Worm (Caenorhabditis elegans): ENCODE results near the gene atg-4.2.

The atg-4.2 gene

ce11 chrIV:11635437-11636408 lies 32.1 kb upstream of the atg-4.2 start, which contains the start of gene mars-1:
mars-1 (minus strand) TSS chrIV:11635487.
- TF ChIP-seq tbx-37 (GFP tag; conservative IDR thresholded peaks at IDR 0.05) (peak; percentile 31; the same call in 1 of the 2 replicates), F13C5.2 (tag; optimal IDR thresholded peaks at IDR 0.05) (peak; percentile 11), ceh-36 (tag; optimal IDR thresholded peaks at IDR 0.05) (no peak)

ce11 chrIV:11636409-11636723 lies 31.5 kb upstream of the atg-4.2 start, which contains the start of gene F58B3.6:
F58B3.6 (plus strand) TSS chrIV:11636648.
- TF ChIP-seq tra-4 (tag; optimal IDR thresholded peaks at IDR 0.05), result no peak
- TF ChIP-seq sea-1 (GFP tag; conservative IDR thresholded peaks at IDR 0.05), result no peak
- TF ChIP-seq B0310.2 (tag; optimal IDR thresholded peaks at IDR 0.05), result no peak
- no peak for TF ChIP-seq pes-1 (GFP tag; IDR thresholded peaks at IDR 0.05)
- TF ChIP-seq F13C5.2 (tag; optimal IDR thresholded peaks at IDR 0.05), result no peak
- TF ChIP-seq tbx-37 (GFP tag; conservative IDR thresholded peaks at IDR 0.05), result no peak
- no peak for TF ChIP-seq hmbx-1 (tag; optimal IDR thresholded peaks at IDR 0.05)
- TF ChIP-seq aly-1 (tag; optimal IDR thresholded peaks at IDR 0.05), result no peak
- TF ChIP-seq ceh-13 (GFP tag; optimal IDR thresholded peaks at IDR 0.05), result no peak
- no peak for TF ChIP-seq flt-1 (GFP tag; IDR thresholded peaks at IDR 0.05)
- no peak for TF ChIP-seq hnd-1 (tag; optimal IDR thresholded peaks at IDR 0.05)
- no peak for TF ChIP-seq ama-1 (optimal IDR thresholded peaks at IDR 0.05)
- TF ChIP-seq ceh-36 (tag; optimal IDR thresholded peaks at IDR 0.05), result no peak
- no peak for TF ChIP-seq tbx-11 (GFP tag; IDR thresholded peaks at IDR 0.05)
- TF ChIP-seq scrt-1 (GFP tag; IDR thresholded peaks at IDR 0.05), result no peak

- no peak for TF ChIP-seq ceh-13 (GFP tag; optimal IDR thresholded peaks at IDR 0.05)
- no peak for TF ChIP-seq scrt-1 (GFP tag; IDR thresholded peaks at IDR 0.05)
- no peak for TF ChIP-seq tbx-37 (GFP tag; conservative IDR thresholded peaks at IDR 0.05)
- TF ChIP-seq hmbx-1 (tag; optimal IDR thresholded peaks at IDR 0.05), result no peak
- no peak for TF ChIP-seq pes-1 (GFP tag; IDR thresholded peaks at IDR 0.05)
- no peak for TF ChIP-seq hmg-4 (GFP tag; optimal IDR thresholded peaks at IDR 0.05)
- no peak for TF ChIP-seq ets-7 (tag; optimal IDR thresholded peaks at IDR 0.05)
- no peak for TF ChIP-seq F13C5.2 (tag; optimal IDR thresholded peaks at IDR 0.05)
- no peak for TF ChIP-seq sea-1 (GFP tag; conservative IDR thresholded peaks at IDR 0.05)
- TF ChIP-seq B0310.2 (tag; optimal IDR thresholded peaks at IDR 0.05), result no peak
- no peak for TF ChIP-seq flt-1 (GFP tag; IDR thresholded peaks at IDR 0.05)
Observed at ce11 chrIV:11638016-11638415, 29.8 kb upstream of the atg-4.2 start, which contains the start of gene rbm-17. rbm-17 (plus strand) TSS chrIV:11638316.

ce11 chrIV:11640915-11641314 lies 26.9 kb upstream of the atg-4.2 start, which contains the start of gene ttr-50:
ttr-50 (minus strand) TSS chrIV:11641015.
- no peak for TF ChIP-seq hmg-4 (GFP tag; optimal IDR thresholded peaks at IDR 0.05)
- no peak for TF ChIP-seq scrt-1 (GFP tag; IDR thresholded peaks at IDR 0.05)
- TF ChIP-seq tbx-11 (GFP tag; IDR thresholded peaks at IDR 0.05), result no peak
- TF ChIP-seq ets-7 (tag; optimal IDR thresholded peaks at IDR 0.05), result no peak

ce11 chrIV:11641802-11642201 lies 26.0 kb upstream of the atg-4.2 start, which contains the start of gene ZK809.1:
ZK809.1 (plus strand) TSS chrIV:11642102.
- TF ChIP-seq aly-1 (tag; optimal IDR thresholded peaks at IDR 0.05), result no peak
- no peak for TF ChIP-seq tbx-11 (GFP tag; IDR thresholded peaks at IDR 0.05)
- TF ChIP-seq hmg-4 (GFP tag; optimal IDR thresholded peaks at IDR 0.05), result no peak
- no peak for TF ChIP-seq pes-1 (GFP tag; IDR thresholded peaks at IDR 0.05)
- TF ChIP-seq B0310.2 (tag; optimal IDR thresholded peaks at IDR 0.05), result no peak

DNA sequence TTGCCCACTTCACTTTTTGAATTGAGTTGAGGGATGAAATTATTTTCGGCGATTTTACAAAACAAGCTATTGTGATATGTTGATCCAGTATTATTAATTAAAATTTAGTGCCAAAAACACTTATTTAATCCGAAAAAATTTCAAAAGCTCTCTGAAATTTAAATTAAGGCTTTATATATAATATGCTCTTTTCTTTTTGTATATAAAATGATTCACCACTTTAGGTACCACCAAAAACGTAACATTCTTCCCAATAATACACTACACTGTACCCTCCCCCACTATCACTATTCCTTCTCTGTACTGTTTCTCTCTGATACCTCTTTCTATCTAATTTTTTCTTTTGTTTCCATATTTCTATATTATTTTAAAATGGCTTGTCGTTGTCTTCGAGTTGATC lies 24.0 kb upstream of the atg-4.2 start, which contains the start of gene prx-2:
prx-2 (plus strand) TSS at position 301 of the 400 bp plus-strand sequence.
- TF ChIP-seq F13C5.2 (tag; optimal IDR thresholded peaks at IDR 0.05) (no peak), ceh-36 (tag; optimal IDR thresholded peaks at IDR 0.05) (no peak), aly-1 (tag; optimal IDR thresholded peaks at IDR 0.05) (no peak), tbx-11 (GFP tag; IDR thresholded peaks at IDR 0.05) (no peak), tra-4 (tag; optimal IDR thresholded peaks at IDR 0.05) (no peak), scrt-1 (GFP tag; IDR thresholded peaks at IDR 0.05) (no peak), hnd-1 (tag; optimal IDR thresholded peaks at IDR 0.05) (no peak), hmg-4 (GFP tag; optimal IDR thresholded peaks at IDR 0.05) (no peak), sea-1 (GFP tag; conservative IDR thresholded peaks at IDR 0.05) (no peak), hmbx-1 (tag; optimal IDR thresholded peaks at IDR 0.05) (no peak), pes-1 (GFP tag; IDR thresholded peaks at IDR 0.05) (no peak), ama-1 (optimal IDR thresholded peaks at IDR 0.05) (no peak), B0310.2 (tag; optimal IDR thresholded peaks at IDR 0.05) (no peak), ets-7 (tag; optimal IDR thresholded peaks at IDR 0.05) (no peak), tbx-37 (GFP tag; conservative IDR thresholded peaks at IDR 0.05) (no peak), flt-1 (GFP tag; IDR thresholded peaks at IDR 0.05) (no peak), ceh-13 (GFP tag; optimal IDR thresholded peaks at IDR 0.05) (no peak)

DNA sequence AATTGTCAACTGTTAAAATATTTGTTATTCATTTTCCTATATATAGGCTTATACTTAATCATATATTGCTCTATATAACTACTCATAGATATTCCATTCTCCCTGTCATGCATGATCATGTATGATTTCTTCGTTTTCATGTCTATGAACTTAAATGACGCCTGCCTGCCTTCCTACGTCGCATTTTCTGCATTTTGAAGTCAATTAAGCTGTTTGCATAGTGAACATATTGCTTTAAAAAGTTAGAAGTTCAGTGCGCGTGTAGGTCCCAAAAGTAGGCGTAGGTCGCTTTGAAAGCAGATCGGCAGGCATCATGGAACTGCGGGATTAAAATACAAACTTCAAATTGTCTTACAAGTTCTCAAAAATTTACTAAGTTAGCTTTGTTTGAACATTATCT lies 23.1 kb upstream of the atg-4.2 start:
- no peak for TF ChIP-seq ceh-13 (GFP tag; optimal IDR thresholded peaks at IDR 0.05)
- no peak for TF ChIP-seq ceh-36 (tag; optimal IDR thresholded peaks at IDR 0.05)
- no peak for TF ChIP-seq scrt-1 (GFP tag; IDR thresholded peaks at IDR 0.05)
- TF ChIP-seq aly-1 (tag; optimal IDR thresholded peaks at IDR 0.05), result no peak
- no peak for TF ChIP-seq hnd-1 (tag; optimal IDR thresholded peaks at IDR 0.05)
- no peak for TF ChIP-seq ama-1 (optimal IDR thresholded peaks at IDR 0.05)
- TF ChIP-seq B0310.2 (tag; optimal IDR thresholded peaks at IDR 0.05), result no peak
- TF ChIP-seq sea-1 (GFP tag; conservative IDR thresholded peaks at IDR 0.05), result no peak
- no peak for TF ChIP-seq tra-4 (tag; optimal IDR thresholded peaks at IDR 0.05)
- no peak for TF ChIP-seq tbx-11 (GFP tag; IDR thresholded peaks at IDR 0.05)
- TF ChIP-seq ets-7 (tag; optimal IDR thresholded peaks at IDR 0.05), result no peak
- no peak for TF ChIP-seq flt-1 (GFP tag; IDR thresholded peaks at IDR 0.05)
- no peak for TF ChIP-seq pes-1 (GFP tag; IDR thresholded peaks at IDR 0.05)
- no peak for TF ChIP-seq hmg-4 (GFP tag; optimal IDR thresholded peaks at IDR 0.05)
- no peak for TF ChIP-seq hmbx-1 (tag; optimal IDR thresholded peaks at IDR 0.05)
- no peak for TF ChIP-seq tbx-37 (GFP tag; conservative IDR thresholded peaks at IDR 0.05)
- TF ChIP-seq F13C5.2 (tag; optimal IDR thresholded peaks at IDR 0.05), result no peak
